Worm (Caenorhabditis elegans) whole organism, early embryonic: Measurements from ENCODE around the gene ZK1320.2.

Experiments used
- B0310.2 ChIP-seq: sonication (generic microtip); optimal IDR thresholded peaks from 2 replicates; lab custom pipeline; 2016; ENCODE audit warnings: mild to moderate bottlenecking, missing genetic modification characterization, missing compliant biosample characterization
- F13C5.2 ChIP-seq: sonication (generic microtip); optimal IDR thresholded peaks from 2 replicates; lab custom pipeline; 2017; ENCODE audit warnings: mild to moderate bottlenecking, missing genetic modification characterization, inconsistent platforms, missing compliant biosample characterization
- aly-1 ChIP-seq: sonication (generic microtip); optimal IDR thresholded peaks from 2 replicates; lab custom pipeline; 2016; ENCODE audit warnings: missing genetic modification characterization, missing compliant biosample characterization
- ama-1 ChIP-seq: fragments of 150-350 bp; optimal IDR thresholded peaks from 2 replicates; lab custom pipeline; 2014
- ceh-13 ChIP-seq: fragments of 200-800 bp; sonication (Bioruptor generic); optimal IDR thresholded peaks from 2 replicates; lab custom pipeline; 2018; ENCODE audit warnings: mild to moderate bottlenecking, missing genetic modification characterization, missing compliant biosample characterization
- ceh-36 ChIP-seq: sonication (generic microtip); optimal IDR thresholded peaks from 2 replicates; lab custom pipeline; 2016; ENCODE audit warnings: missing genetic modification characterization, inconsistent platforms, missing compliant biosample characterization
- ets-7 ChIP-seq: sonication (generic microtip); optimal IDR thresholded peaks from 2 replicates; lab custom pipeline; 2016; ENCODE audit warnings: missing genotype, missing genetic modification characterization, missing compliant biosample characterization
- flt-1 ChIP-seq: fragments of 200-800 bp; sonication (Bioruptor generic); IDR thresholded peaks from 2 replicates; pipeline ENCODE4 v1.3.6; 2022; ENCODE audit warnings: missing genetic modification characterization, missing compliant biosample characterization
- hmbx-1 ChIP-seq: sonication (generic microtip); optimal IDR thresholded peaks from 2 replicates; lab custom pipeline; 2016; ENCODE audit warnings: mild to moderate bottlenecking, missing genetic modification characterization, missing compliant biosample characterization
- hmg-4 ChIP-seq: fragments of 200-800 bp; sonication (Bioruptor generic); optimal IDR thresholded peaks from 2 replicates; lab custom pipeline; 2018; ENCODE audit warnings: mild to moderate bottlenecking, missing genetic modification characterization, missing compliant biosample characterization
- hnd-1 ChIP-seq: sonication (generic microtip); optimal IDR thresholded peaks from 2 replicates; lab custom pipeline; 2016; ENCODE audit warnings: missing genetic modification characterization, missing compliant biosample characterization
- pes-1 ChIP-seq: fragments of 200-800 bp; sonication (Bioruptor generic); IDR thresholded peaks from 2 replicates; pipeline ENCODE4 v1.3.6; 2022; ENCODE audit warnings: missing genetic modification reagents, missing genetic modification characterization, missing compliant biosample characterization
- scrt-1 ChIP-seq: fragments of 200-800 bp; sonication (Bioruptor generic); IDR thresholded peaks from 2 replicates; pipeline ENCODE4 v1.3.6; 2022; ENCODE audit warnings: missing genetic modification characterization, missing compliant biosample characterization
- sea-1 ChIP-seq: fragments of 200-800 bp; sonication (Bioruptor generic); conservative IDR thresholded peaks from 2 replicates; pipeline ENCODE4 v1.3.6; 2022; ENCODE audit warnings: missing genetic modification characterization, missing compliant biosample characterization
- tbx-11 ChIP-seq: fragments of 200-800 bp; sonication (Bioruptor generic); IDR thresholded peaks from 2 replicates; pipeline ENCODE4 v1.3.6; 2022; ENCODE audit warnings: missing genetic modification characterization, missing compliant biosample characterization
- tbx-37 ChIP-seq: fragments of 200-800 bp; sonication (Bioruptor generic); conservative IDR thresholded peaks from 2 replicates; pipeline ENCODE4 v1.3.6; 2022; ENCODE audit warnings: missing genetic modification reagents, missing genetic modification characterization, missing compliant biosample characterization
- tra-4 ChIP-seq: sonication (generic microtip); optimal IDR thresholded peaks from 2 replicates; lab custom pipeline; 2017; ENCODE audit warnings: missing genetic modification characterization, missing compliant biosample characterization

The ZK1320.2 gene

DNA sequence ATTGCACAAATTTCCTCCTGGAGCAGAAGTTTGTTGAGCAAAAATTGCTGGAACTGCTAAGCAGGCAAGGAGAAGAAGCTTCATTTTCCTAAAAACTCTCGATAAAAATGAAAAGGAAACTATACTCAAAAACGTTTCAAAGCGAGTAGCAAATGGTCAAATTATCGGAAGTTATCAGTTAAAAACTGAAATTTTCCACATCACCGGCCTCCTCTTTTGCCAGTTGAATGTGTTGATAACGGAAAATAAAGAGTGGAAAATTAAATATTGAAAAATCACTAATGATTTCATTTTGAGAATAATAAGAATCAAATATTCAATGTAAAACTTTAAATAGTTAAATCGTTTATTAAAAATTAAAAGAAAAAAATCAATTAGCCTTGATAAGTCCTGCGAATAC lies at the start of gene ZK1320.2:
Gene ZK1320.2 (minus strand): TSS at position 88 of the 400 bp plus-strand sequence.
- TF ChIP-seq hmg-4 (GFP tag; lab: Kevin White, UChicago), result no peak
- TF ChIP-seq hnd-1, result no peak
- no peak for TF ChIP-seq tbx-37
- no peak for TF ChIP-seq B0310.2 (tag; lab: Kevin White, UChicago)
- no peak for TF ChIP-seq pes-1 (GFP tag; lab: Robert Waterston, UW)
- no peak for TF ChIP-seq ets-7 (tag; lab: Kevin White, UChicago)
- TF ChIP-seq ama-1 (lab: Kevin White, UChicago), result no peak
- TF ChIP-seq sea-1 (GFP tag; lab: Robert Waterston, UW), result no peak
- TF ChIP-seq flt-1 (GFP tag; lab: Robert Waterston, UW), result no peak
- no peak for TF ChIP-seq F13C5.2 (tag; lab: Kevin White, UChicago)
- no peak for TF ChIP-seq tbx-11 (GFP tag; lab: Robert Waterston, UW)
- no peak for TF ChIP-seq hmbx-1 (tag; lab: Kevin White, UChicago)
- TF ChIP-seq ceh-13 (GFP tag; lab: Kevin White, UChicago), result no peak

DNA sequence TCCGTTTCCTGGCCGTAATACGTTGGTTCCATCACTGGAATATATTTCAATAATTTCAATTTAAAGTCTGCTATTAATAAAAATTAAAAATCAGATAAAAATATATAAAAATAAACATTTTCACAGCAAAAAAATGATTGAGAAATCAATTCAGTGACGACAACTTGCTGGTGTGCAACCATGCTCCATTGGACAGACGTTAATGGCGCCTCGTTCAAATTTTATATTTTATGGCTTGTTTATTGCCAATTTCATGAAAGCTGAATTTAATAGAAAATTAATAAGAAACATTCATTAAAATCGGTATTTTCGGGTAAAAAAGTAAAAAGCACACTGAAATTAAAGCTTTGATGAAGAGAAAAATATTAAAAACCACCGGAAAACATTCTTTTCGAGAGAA lies 47.4 kb upstream of the ZK1320.2 start, which contains the start of gene Y53C12A.3:
Gene Y53C12A.3 (minus strand): TSS at position 34 of the 400 bp plus-strand sequence.
- TF ChIP-seq F13C5.2 (tag; lab: Kevin White, UChicago) (peak; percentile 16), aly-1 (tag; lab: Kevin White, UChicago) (no peak), tra-4 (tag; lab: Kevin White, UChicago) (no peak), hmbx-1 (tag; lab: Kevin White, UChicago) (no peak)

DNA sequence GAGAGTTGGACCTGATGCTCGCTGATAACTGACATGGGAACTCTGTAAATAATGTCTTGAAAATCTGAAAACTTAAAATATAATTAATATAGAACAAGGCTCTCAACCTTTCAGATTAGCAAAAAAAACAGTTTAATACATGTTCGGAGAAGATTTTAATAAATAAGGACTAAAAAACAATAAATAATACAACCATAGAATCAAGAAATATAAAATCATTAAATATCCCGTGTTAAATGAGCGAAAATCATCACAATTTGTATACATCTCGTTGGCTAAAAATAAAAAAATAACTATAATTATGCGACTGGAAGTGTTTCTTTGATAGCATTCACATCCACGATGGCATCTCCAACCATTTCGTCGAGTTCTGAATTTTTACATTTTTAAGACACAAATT lies 45.9 kb upstream of the ZK1320.2 start, which contains the start of gene Y53C12A.10:
Gene Y53C12A.10 (minus strand): TSS at position 101 of the 400 bp plus-strand sequence.
- TF ChIP-seq pes-1 (GFP tag; lab: Robert Waterston, UW) (no peak), scrt-1 (GFP tag; lab: Robert Waterston, UW) (no peak), ama-1 (lab: Kevin White, UChicago) (no peak), ceh-13 (GFP tag; lab: Kevin White, UChicago) (no peak), tbx-11 (GFP tag; lab: Robert Waterston, UW) (no peak), aly-1 (tag; lab: Kevin White, UChicago) (no peak), hnd-1 (no peak), tbx-37 (no peak), hmbx-1 (tag; lab: Kevin White, UChicago) (no peak), B0310.2 (tag; lab: Kevin White, UChicago) (no peak), tra-4 (tag; lab: Kevin White, UChicago) (no peak), ceh-36 (tag; lab: Kevin White, UChicago) (no peak), flt-1 (GFP tag; lab: Robert Waterston, UW) (no peak), hmg-4 (GFP tag; lab: Kevin White, UChicago) (no peak)

DNA sequence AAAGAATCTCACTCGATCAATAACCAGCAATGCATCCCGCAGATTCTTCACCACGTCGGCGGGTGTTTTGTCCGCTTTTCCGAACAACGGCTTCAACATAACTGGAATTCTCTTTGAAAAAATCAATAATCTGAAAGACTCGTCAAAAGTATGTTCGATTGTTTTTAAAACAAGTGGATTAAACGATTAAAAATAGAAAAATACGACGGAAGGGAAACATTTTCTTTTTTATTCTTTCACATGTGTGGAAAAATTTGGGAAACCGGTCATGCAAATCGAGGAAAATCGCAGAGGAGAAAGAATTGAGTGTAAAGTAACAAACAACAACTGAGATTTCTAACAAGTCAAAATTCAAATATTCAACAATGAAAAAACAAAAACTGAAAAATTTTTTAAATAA lies 44.8 kb upstream of the ZK1320.2 start, which contains the start of gene mop-25.2:
Gene mop-25.2 (minus strand): TSS at position 101 of the 400 bp plus-strand sequence.
- TF ChIP-seq ceh-13 (GFP tag; lab: Kevin White, UChicago) (no peak), hmbx-1 (tag; lab: Kevin White, UChicago) (no peak), hnd-1 (no peak), tbx-37 (no peak)

DNA sequence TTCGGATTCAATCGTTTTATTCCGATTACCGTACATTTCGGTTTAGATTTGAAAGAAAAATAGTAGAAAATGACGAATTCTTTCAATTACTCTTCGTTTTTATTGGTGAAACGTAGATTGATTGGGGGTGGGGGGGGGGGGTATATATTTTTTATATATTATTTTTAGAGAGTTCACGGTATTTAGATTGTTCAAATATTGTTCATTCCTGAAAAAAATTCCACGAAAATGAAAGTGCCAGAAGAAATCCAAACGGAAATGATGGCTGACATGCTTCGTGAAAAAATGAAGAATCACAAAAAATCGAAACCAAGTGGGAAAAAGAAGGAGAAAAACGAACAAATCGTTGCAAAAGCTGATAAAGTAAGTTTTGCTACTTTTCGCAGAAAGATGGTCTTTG lies 41.6 kb upstream of the ZK1320.2 start, which contains the start of the genes Y53C12A.8 and Y53C12A.7:
Gene Y53C12A.8 (minus strand): TSS at position 101 of the 400 bp plus-strand sequence.
Gene Y53C12A.7 (plus strand): TSS at position 181 of the 400 bp plus-strand sequence.
- no peak for TF ChIP-seq pes-1 (GFP tag; lab: Robert Waterston, UW)
- TF ChIP-seq tbx-37, result no peak
- TF ChIP-seq ceh-36 (tag; lab: Kevin White, UChicago), result no peak
- no peak for TF ChIP-seq aly-1 (tag; lab: Kevin White, UChicago)
- no peak for TF ChIP-seq B0310.2 (tag; lab: Kevin White, UChicago)
- no peak for TF ChIP-seq scrt-1 (GFP tag; lab: Robert Waterston, UW)
- no peak for TF ChIP-seq sea-1 (GFP tag; lab: Robert Waterston, UW)
- TF ChIP-seq F13C5.2 (tag; lab: Kevin White, UChicago), result no peak
- TF ChIP-seq tbx-11 (GFP tag; lab: Robert Waterston, UW), result no peak
- TF ChIP-seq hmbx-1 (tag; lab: Kevin White, UChicago), result no peak
- TF ChIP-seq ceh-13 (GFP tag; lab: Kevin White, UChicago), result no peak
- no peak for TF ChIP-seq hnd-1
- TF ChIP-seq flt-1 (GFP tag; lab: Robert Waterston, UW), result no peak
- TF ChIP-seq hmg-4 (GFP tag; lab: Kevin White, UChicago), result no peak
- no peak for TF ChIP-seq tra-4 (tag; lab: Kevin White, UChicago)

DNA sequence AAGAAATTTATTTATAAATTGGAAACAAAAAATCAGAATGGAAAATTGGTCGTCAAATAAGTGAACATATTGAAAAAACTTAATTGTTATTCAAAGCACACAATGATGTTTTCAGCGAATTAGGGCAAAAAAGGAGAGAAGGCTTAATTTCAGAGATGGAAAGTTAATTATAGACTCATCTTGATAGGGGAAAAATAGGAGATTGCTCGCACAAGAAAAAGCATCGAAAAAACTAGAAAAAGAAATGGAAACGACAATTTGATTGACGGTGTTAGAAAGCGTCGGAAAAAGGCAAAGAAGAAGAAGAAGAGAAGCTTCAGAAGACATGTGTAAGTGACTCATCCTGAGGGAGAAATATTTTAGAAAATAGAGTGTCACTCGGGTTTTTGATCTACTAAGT lies 37.1 kb upstream of the ZK1320.2 start:
- TF ChIP-seq ceh-36 (tag; lab: Kevin White, UChicago), result no peak
- TF ChIP-seq scrt-1 (GFP tag; lab: Robert Waterston, UW), result no peak
- TF ChIP-seq ets-7 (tag; lab: Kevin White, UChicago), result no peak
- TF ChIP-seq hmg-4 (GFP tag; lab: Kevin White, UChicago), result no peak
- TF ChIP-seq ama-1 (lab: Kevin White, UChicago), result no peak
- no peak for TF ChIP-seq aly-1 (tag; lab: Kevin White, UChicago)
- TF ChIP-seq hnd-1, result no peak
- no peak for TF ChIP-seq tbx-11 (GFP tag; lab: Robert Waterston, UW)
- TF ChIP-seq F13C5.2 (tag; lab: Kevin White, UChicago), result no peak
- TF ChIP-seq tbx-37, result no peak
- no peak for TF ChIP-seq sea-1 (GFP tag; lab: Robert Waterston, UW)

DNA sequence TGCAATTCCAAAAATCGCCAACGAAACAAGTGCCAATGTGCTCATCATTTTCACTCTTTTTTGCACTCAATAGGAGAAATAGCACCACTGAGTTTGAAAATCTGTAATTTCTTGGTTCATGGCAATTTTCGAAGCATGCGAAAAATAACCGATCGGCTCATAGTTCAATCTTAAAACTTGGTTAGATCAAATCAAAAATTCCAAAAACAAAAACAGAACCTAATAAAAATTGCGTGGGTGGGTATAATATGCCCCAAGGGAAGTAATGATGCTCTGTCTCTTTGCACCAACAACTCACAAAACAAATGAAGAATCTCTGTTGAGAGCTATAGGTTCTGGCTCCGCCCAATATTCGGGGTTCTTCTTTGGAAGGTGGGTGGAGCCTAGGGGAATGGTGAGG lies 33.0 kb upstream of the ZK1320.2 start, which contains the start of gene nlp-11:
Gene nlp-11 (minus strand): TSS at position 101 of the 400 bp plus-strand sequence.
- TF ChIP-seq flt-1 (GFP tag; lab: Robert Waterston, UW), result no peak
